Worm (Caenorhabditis elegans) whole organism, early embryonic: ENCODE data around the gene pis-1.

Experiments
- B0310.2 ChIP-seq: sonication (generic microtip); optimal IDR thresholded peaks from 2 replicates; lab custom pipeline; 2016; ENCODE audit warnings: mild to moderate bottlenecking, missing genetic modification characterization, missing compliant biosample characterization
- F13C5.2 ChIP-seq: sonication (generic microtip); optimal IDR thresholded peaks from 2 replicates; lab custom pipeline; 2017; ENCODE audit warnings: mild to moderate bottlenecking, missing genetic modification characterization, inconsistent platforms, missing compliant biosample characterization
- aly-1 ChIP-seq: sonication (generic microtip); optimal IDR thresholded peaks from 2 replicates; lab custom pipeline; 2016; ENCODE audit warnings: missing genetic modification characterization, missing compliant biosample characterization
- ama-1 ChIP-seq: fragments of 150-350 bp; optimal IDR thresholded peaks from 2 replicates; lab custom pipeline; 2014
- ceh-13 ChIP-seq: fragments of 200-800 bp; sonication (Bioruptor generic); optimal IDR thresholded peaks from 2 replicates; lab custom pipeline; 2018; ENCODE audit warnings: mild to moderate bottlenecking, missing genetic modification characterization, missing compliant biosample characterization
- ceh-36 ChIP-seq: sonication (generic microtip); optimal IDR thresholded peaks from 2 replicates; lab custom pipeline; 2016; ENCODE audit warnings: missing genetic modification characterization, inconsistent platforms, missing compliant biosample characterization
- ets-7 ChIP-seq: sonication (generic microtip); optimal IDR thresholded peaks from 2 replicates; lab custom pipeline; 2016; ENCODE audit warnings: missing genotype, missing genetic modification characterization, missing compliant biosample characterization
- flt-1 ChIP-seq: fragments of 200-800 bp; sonication (Bioruptor generic); IDR thresholded peaks from 2 replicates; pipeline ENCODE4 v1.3.6; 2022; ENCODE audit warnings: missing genetic modification characterization, missing compliant biosample characterization
- hmbx-1 ChIP-seq: sonication (generic microtip); optimal IDR thresholded peaks from 2 replicates; lab custom pipeline; 2016; ENCODE audit warnings: mild to moderate bottlenecking, missing genetic modification characterization, missing compliant biosample characterization
- hmg-4 ChIP-seq: fragments of 200-800 bp; sonication (Bioruptor generic); optimal IDR thresholded peaks from 2 replicates; lab custom pipeline; 2018; ENCODE audit warnings: mild to moderate bottlenecking, missing genetic modification characterization, missing compliant biosample characterization
- hnd-1 ChIP-seq: sonication (generic microtip); optimal IDR thresholded peaks from 2 replicates; lab custom pipeline; 2016; ENCODE audit warnings: missing genetic modification characterization, missing compliant biosample characterization
- pes-1 ChIP-seq: fragments of 200-800 bp; sonication (Bioruptor generic); IDR thresholded peaks from 2 replicates; pipeline ENCODE4 v1.3.6; 2022; ENCODE audit warnings: missing genetic modification reagents, missing genetic modification characterization, missing compliant biosample characterization
- scrt-1 ChIP-seq: fragments of 200-800 bp; sonication (Bioruptor generic); IDR thresholded peaks from 2 replicates; pipeline ENCODE4 v1.3.6; 2022; ENCODE audit warnings: missing genetic modification characterization, missing compliant biosample characterization
- sea-1 ChIP-seq: fragments of 200-800 bp; sonication (Bioruptor generic); conservative IDR thresholded peaks from 2 replicates; pipeline ENCODE4 v1.3.6; 2022; ENCODE audit warnings: missing genetic modification characterization, missing compliant biosample characterization
- tbx-11 ChIP-seq: fragments of 200-800 bp; sonication (Bioruptor generic); IDR thresholded peaks from 2 replicates; pipeline ENCODE4 v1.3.6; 2022; ENCODE audit warnings: missing genetic modification characterization, missing compliant biosample characterization
- tbx-37 ChIP-seq: fragments of 200-800 bp; sonication (Bioruptor generic); conservative IDR thresholded peaks from 2 replicates; pipeline ENCODE4 v1.3.6; 2022; ENCODE audit warnings: missing genetic modification reagents, missing genetic modification characterization, missing compliant biosample characterization
- tra-4 ChIP-seq: sonication (generic microtip); optimal IDR thresholded peaks from 2 replicates; lab custom pipeline; 2017; ENCODE audit warnings: missing genetic modification characterization, missing compliant biosample characterization

Gene pis-1

DNA sequence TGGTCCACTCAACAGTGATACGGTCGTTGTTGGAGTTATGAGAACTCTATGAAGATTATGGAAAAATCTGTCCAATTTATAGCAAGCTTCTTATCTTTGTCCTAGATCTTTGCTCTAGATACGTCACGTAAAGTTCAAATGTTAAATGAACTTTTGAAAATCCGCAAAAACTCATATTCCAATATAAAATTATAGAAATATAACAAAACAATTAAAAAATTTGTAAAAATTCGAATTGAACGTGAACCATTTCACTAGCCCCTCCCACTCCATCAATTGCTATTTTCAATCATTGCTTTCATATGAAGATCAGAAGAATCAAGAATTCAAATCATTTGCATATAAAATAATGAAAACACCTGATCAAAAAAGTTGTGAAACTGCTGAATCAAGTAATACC is 36.2 kb upstream of the pis-1 start, which contains the start of gene kin-21:
kin-21 (plus strand) TSS at position 301 of the 400 bp plus-strand sequence.
- no peak for TF ChIP-seq hnd-1 (tag; lab: Kevin White, UChicago)
- no peak for TF ChIP-seq ets-7 (tag; lab: Kevin White, UChicago)
- no peak for TF ChIP-seq F13C5.2 (tag; lab: Kevin White, UChicago)
- no peak for TF ChIP-seq tra-4
- no peak for TF ChIP-seq flt-1
- no peak for TF ChIP-seq ceh-13
- no peak for TF ChIP-seq ama-1

DNA sequence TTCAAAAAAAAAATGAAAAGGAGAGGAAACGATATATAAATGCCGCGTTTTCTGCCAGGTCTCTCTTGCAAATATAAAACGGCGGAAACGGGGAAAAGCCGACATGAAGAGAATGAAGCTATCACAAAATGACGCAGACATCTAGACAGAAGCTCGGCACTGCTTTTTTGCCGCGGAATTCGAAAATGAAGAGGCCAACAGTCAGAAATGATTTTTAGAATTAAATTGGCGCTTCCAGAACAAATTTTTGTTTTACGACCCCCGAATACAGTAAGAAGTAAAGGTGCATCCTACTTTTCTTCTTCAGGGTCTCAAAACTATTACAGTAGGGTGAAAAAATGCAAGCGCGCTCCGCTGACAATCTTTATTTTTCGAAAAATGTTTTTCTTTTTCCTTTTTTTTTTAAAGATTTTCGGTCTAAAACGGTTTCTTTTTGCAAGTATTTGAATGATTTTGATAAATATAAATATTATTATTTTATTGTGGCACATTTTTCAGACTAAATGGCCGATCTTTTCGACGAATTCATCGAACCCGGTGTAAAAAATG is 28.9 kb upstream of the pis-1 start, which contains the start of gene mtr-4:
mtr-4 (plus strand) TSS at position 499 of the 549 bp plus-strand sequence.
- TF ChIP-seq pes-1 (GFP tag; lab: Robert Waterston, UW) (no peak), scrt-1 (GFP tag; lab: Robert Waterston, UW) (no peak), hmbx-1 (tag; lab: Kevin White, UChicago) (no peak), sea-1 (GFP tag; lab: Robert Waterston, UW) (no peak), tbx-37 (no peak), hnd-1 (tag; lab: Kevin White, UChicago) (no peak), flt-1 (no peak), ceh-36 (tag; lab: Kevin White, UChicago) (no peak)

DNA sequence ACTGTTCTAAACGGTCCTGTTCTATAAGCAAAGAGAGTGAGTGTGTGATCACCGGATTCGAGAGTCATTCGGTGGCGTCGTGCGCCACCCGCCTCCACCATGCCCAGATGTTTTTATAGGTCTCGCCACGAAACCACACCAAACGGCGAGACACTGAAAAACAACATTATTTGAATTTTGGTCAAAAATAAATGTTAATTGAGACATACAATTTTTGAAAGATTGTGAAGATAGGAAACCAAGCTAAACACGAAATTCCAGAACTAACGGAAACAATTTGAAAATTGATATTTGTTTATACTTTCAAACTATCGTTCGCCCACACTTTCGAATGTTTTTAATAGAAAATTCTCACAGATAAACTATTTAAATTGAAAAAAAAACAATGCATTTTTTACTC is 28.1 kb upstream of the pis-1 start, which contains the start of gene catp-6:
catp-6 (minus strand) TSS at position 101 of the 400 bp plus-strand sequence.
- no peak for TF ChIP-seq ceh-36 (tag; lab: Kevin White, UChicago)
- no peak for TF ChIP-seq tbx-11 (GFP tag; lab: Robert Waterston, UW)
- TF ChIP-seq flt-1 = no peak
- TF ChIP-seq hmbx-1 (tag; lab: Kevin White, UChicago) = no peak
- no peak for TF ChIP-seq hmg-4 (GFP tag; lab: Kevin White, UChicago)
- TF ChIP-seq ets-7 (tag; lab: Kevin White, UChicago) = no peak

DNA sequence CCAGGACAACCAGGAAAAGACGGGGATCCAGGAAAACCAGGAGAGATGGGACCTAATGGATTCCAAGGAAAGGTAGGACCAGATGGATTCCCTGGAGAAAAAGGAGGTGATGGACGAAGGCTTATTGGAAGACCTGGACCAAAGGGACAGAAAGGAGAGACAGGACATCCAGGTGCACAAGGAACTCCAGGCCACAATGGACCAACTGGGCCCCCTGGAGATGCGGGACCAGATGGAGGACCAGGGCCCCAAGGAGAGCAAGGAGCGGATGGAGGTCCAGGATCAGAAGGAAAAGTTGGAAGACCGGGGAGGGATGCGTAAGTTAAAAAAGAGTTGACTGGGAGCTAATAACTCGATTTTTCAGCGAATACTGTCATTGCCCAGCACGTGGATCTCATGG is 26.2 kb upstream of the pis-1 start:
- no peak for TF ChIP-seq ets-7 (tag; lab: Kevin White, UChicago)

DNA sequence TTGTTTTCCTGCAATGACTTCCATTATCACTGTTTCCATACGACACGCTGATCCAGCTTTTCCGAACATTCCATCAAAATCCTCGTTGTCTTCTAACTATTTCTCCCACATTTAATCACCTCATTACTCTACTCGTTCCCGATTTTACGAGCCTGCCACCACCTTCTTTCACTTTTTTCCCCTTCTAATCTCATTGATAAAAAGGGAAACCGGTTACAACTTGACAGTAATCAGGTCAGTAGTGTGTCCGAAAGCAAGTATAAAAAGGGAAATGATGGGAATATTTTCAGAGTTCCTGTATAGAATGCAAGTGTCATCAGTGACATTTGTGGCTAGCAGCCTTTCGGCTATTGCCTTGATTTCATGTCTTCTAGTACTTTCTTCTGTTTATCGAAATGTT is 25.2 kb upstream of the pis-1 start, which contains the start of gene col-123:
col-123 (plus strand) TSS at position 301 of the 400 bp plus-strand sequence.
- TF ChIP-seq B0310.2 (tag; lab: Kevin White, UChicago) (no peak), pes-1 (GFP tag; lab: Robert Waterston, UW) (no peak), tbx-11 (GFP tag; lab: Robert Waterston, UW) (no peak), hmbx-1 (tag; lab: Kevin White, UChicago) (no peak), hnd-1 (tag; lab: Kevin White, UChicago) (no peak), sea-1 (GFP tag; lab: Robert Waterston, UW) (no peak), tra-4 (no peak), scrt-1 (GFP tag; lab: Robert Waterston, UW) (no peak), aly-1 (tag; lab: Kevin White, UChicago) (no peak), ama-1 (no peak), ceh-36 (tag; lab: Kevin White, UChicago) (no peak), flt-1 (no peak), F13C5.2 (tag; lab: Kevin White, UChicago) (no peak), ceh-13 (no peak), tbx-37 (no peak)

DNA sequence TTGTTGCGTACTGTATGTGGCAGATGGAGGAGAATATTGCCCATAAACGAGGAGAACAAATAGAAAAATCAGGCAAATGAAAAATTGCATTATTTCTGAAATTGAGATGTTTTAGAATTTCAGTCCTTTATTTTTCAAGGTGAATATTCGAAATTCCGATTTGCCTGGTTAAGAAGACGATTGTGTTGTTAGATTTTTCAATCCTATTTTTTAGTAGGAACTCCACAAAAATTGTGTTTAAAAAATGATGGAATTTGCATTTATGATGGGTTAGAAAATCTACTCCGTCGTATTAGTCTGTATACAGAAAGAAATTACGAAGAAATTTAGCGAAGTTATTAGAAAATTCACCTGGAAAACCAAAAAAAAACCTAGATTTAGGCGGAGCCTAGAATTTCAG is 19.0 kb upstream of the pis-1 start, which contains the start of gene egl-20:
egl-20 (minus strand) TSS at position 101 of the 400 bp plus-strand sequence.
- TF ChIP-seq scrt-1 (GFP tag; lab: Robert Waterston, UW) (no peak), hmg-4 (GFP tag; lab: Kevin White, UChicago) (no peak), hmbx-1 (tag; lab: Kevin White, UChicago) (no peak), B0310.2 (tag; lab: Kevin White, UChicago) (no peak), tbx-11 (GFP tag; lab: Robert Waterston, UW) (no peak), aly-1 (tag; lab: Kevin White, UChicago) (no peak), tra-4 (no peak)

DNA sequence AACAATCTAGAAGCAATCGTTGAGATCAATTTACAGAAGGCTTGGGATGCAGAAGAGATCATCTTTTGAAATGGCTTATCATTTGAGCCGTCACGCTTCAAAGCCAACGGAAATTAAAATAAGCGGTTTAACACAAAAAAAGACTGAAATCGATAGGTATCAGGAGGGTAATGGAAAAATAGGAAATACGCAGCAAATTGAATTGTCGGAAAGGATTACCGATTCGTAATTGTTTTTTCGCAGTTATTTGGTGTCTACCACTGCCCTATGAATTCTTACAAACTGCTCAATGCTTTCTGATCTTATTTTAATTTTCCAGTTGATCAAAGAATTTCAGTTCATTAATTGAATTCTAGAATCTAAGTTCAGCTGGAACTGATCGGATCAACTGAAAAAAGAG is 15.1 kb upstream of the pis-1 start:
- TF ChIP-seq flt-1 (no peak), scrt-1 (GFP tag; lab: Robert Waterston, UW) (no peak)

DNA sequence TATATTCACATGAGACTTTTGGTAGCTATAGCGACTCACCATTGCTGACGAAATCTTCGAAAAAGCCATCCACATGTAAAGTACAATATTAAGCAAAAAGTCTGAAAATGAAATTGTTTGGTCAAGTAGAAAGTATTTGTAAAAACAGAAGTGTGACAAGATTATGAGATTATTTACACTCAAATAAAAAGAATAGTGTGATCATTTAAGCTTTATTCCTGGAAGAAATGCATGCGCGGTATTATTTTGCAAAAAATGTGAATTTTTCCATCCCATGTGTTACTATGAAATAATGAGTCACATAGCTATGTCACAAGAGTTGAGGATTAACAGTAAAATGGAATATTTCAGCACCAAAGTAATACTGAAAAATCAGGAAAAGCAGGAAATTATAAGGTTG is 14.2 kb upstream of the pis-1 start, which contains the start of gene dct-15:
dct-15 (minus strand) TSS at position 101 of the 400 bp plus-strand sequence.
- TF ChIP-seq ets-7 (tag; lab: Kevin White, UChicago) (no peak), hnd-1 (tag; lab: Kevin White, UChicago) (no peak), sea-1 (GFP tag; lab: Robert Waterston, UW) (no peak), hmg-4 (GFP tag; lab: Kevin White, UChicago) (no peak), F13C5.2 (tag; lab: Kevin White, UChicago) (no peak), hmbx-1 (tag; lab: Kevin White, UChicago) (no peak), ceh-36 (tag; lab: Kevin White, UChicago) (no peak), flt-1 (no peak), ama-1 (no peak), tbx-11 (GFP tag; lab: Robert Waterston, UW) (no peak), tbx-37 (no peak), ceh-13 (no peak), aly-1 (tag; lab: Kevin White, UChicago) (no peak)

DNA sequence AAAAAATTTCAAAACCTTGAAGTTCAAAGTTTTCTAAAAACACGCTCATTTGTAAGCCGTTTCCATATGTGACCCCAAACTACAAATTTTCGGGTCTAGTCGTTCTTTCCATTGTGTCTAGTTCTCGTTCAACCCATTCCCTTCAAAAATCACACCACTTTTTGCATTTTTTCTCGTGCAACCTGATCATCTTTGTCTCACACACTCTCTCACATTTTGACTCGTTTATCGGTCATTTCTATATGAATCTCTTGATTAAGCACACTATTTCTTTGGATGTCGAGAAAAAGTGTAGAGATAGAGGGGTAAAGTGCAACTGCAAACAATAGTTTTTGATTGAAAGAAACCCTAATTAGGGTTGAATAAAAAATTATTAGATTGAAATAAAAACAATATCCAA is 7.2 kb upstream of the pis-1 start:
- TF ChIP-seq hnd-1 (tag; lab: Kevin White, UChicago) = no peak
- TF ChIP-seq ceh-36 (tag; lab: Kevin White, UChicago) = no peak
- TF ChIP-seq tra-4 = no peak
- TF ChIP-seq B0310.2 (tag; lab: Kevin White, UChicago) = no peak
- TF ChIP-seq flt-1 = no peak
- TF ChIP-seq tbx-37 = no peak
- no peak for TF ChIP-seq hmbx-1 (tag; lab: Kevin White, UChicago)
- no peak for TF ChIP-seq aly-1 (tag; lab: Kevin White, UChicago)
